Worm (Caenorhabditis elegans) whole organism, midembryonic: ENCODE measurements around the gene srd-63.
A peak's percentile ranks its signal among the peaks of the same experiment; 100 is the strongest.

ENCODE experiments used
- T22C8.4 ChIP-seq: fragments of 200-800 bp; sonication (Bioruptor generic); IDR thresholded peaks from 2 replicates; pipeline ENCODE4 v1.3.6; 2022; ENCODE audit warnings: missing genetic modification characterization, missing compliant biosample characterization
- flt-1 ChIP-seq: fragments of 200-800 bp; sonication (Bioruptor generic); IDR thresholded peaks from 2 replicates; pipeline ENCODE4 v1.3.6; 2022; ENCODE audit warnings: missing genetic modification characterization, missing compliant biosample characterization
- med-1 ChIP-seq: sonication (generic microtip); optimal IDR thresholded peaks from 2 replicates; lab custom pipeline; 2017; ENCODE audit warnings: missing genetic modification characterization, mild to moderate bottlenecking, missing compliant biosample characterization, antibody characterized with exemption, missing genetic modification reagents; ENCODE audit not compliant: insufficient read depth
- ref-1 ChIP-seq: fragments of 200-800 bp; sonication (Bioruptor generic); conservative IDR thresholded peaks from 2 replicates; pipeline ENCODE4 v1.3.6; 2022; ENCODE audit warnings: missing genetic modification reagents, missing genetic modification characterization, missing compliant biosample characterization
- tab-1 ChIP-seq: fragments of 200-800 bp; sonication (Bioruptor generic); IDR thresholded peaks from 2 replicates; pipeline ENCODE4 v1.3.6; 2022; ENCODE audit warnings: missing genetic modification characterization, missing compliant biosample characterization
- ztf-29 ChIP-seq: fragments of 200-800 bp; sonication (Bioruptor generic); IDR thresholded peaks from 2 replicates; pipeline ENCODE4 v1.3.6; 2022; ENCODE audit warnings: missing genetic modification reagents, missing genetic modification characterization, missing compliant biosample characterization

ce11 chrV:16357253-16357652 lies 36.4 kb downstream of the srd-63 start, which contains the start of gene pptr-1:
- TF ChIP-seq ref-1 (GFP tag; lab: Robert Waterston, UW) (no peak), tab-1 (GFP tag; lab: Robert Waterston, UW) (no peak), med-1 (GFP tag; lab: Kevin White, UChicago) (no peak), T22C8.4 (GFP tag; lab: Robert Waterston, UW) (peak; percentile 22; the same call in 1 of the 2 replicates), flt-1 (no peak), ztf-29 (GFP tag; lab: Robert Waterston, UW) (no peak)
